Worm (Caenorhabditis elegans) whole organism, L1 larva: ENCODE data around the gene fbxb-64.

Source experiments
- irx-1 ChIP-seq: sonication (generic microtip); optimal IDR thresholded peaks from 2 replicates; lab custom pipeline; 2016; ENCODE audit warnings: missing genetic modification characterization, missing compliant biosample characterization
- nhr-71 ChIP-seq: sonication (generic microtip); optimal IDR thresholded peaks from 2 replicates; lab custom pipeline; 2016; ENCODE audit warnings: mild to moderate bottlenecking, missing genetic modification characterization, moderate library complexity, missing compliant biosample characterization
- skn-1 ChIP-seq: fragments of 150-350 bp; optimal IDR thresholded peaks from 2 replicates; lab custom pipeline; 2014; ENCODE audit warnings: missing biosample characterization, missing genetic modification characterization

Gene fbxb-64

ce11 chrV:19362568-19362967, 49.5 kb downstream of the fbxb-64 start, which contains the start of gene C14B4.2 (continued):
- no peak for TF ChIP-seq irx-1 (tag; lab: Kevin White, UChicago)
- no peak for TF ChIP-seq skn-1 (tag; lab: Kevin White, UChicago)
- TF ChIP-seq nhr-71 (tag; lab: Kevin White, UChicago) = no peak
- TF ChIP-seq, all 84 proteins: peak for 0
